Worm (Caenorhabditis elegans) whole organism, L4/young adult: ENCODE measurements around the gene inf-1.

Experiments
- dao-5 ChIP-seq: sonication (generic microtip); optimal IDR thresholded peaks from 2 replicates; lab custom pipeline; 2016; ENCODE audit warnings: missing genotype, missing genetic modification characterization, moderate library complexity, missing compliant biosample characterization
- him-1 ChIP-seq: sonication (generic microtip); optimal IDR thresholded peaks from 2 replicates; lab custom pipeline; 2016; ENCODE audit warnings: missing genotype, missing genetic modification reagents, missing genetic modification characterization, missing compliant biosample characterization

DNA sequence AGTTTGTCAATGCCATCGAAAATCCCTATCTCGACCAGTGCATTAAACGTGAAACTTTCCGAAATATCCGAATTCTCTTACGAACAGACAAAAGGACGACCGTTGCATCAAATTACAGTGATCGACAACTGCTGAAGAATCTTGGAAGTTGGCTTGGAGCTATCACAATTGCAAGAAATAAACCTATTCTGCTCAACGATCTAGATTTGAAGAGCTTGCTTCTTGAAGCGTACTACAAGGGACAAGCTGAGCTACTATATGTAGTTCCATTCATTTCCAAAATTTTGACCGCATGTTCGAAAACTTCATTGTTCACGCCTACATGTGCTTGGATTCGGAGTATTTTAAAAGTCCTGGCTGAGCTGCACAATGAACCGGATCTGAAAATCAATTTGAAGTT, 24.0 kb downstream of the inf-1 start:
- no peak for TF ChIP-seq him-1 (tag; lab: Kevin White, UChicago)
- TF ChIP-seq dao-5 (tag; lab: Kevin White, UChicago) = no peak
